Fruit fly (Drosophila melanogaster): ENCODE data around the gene Mulk.

dm6 chr2L:10232152-10232816 lies 37.6 kb upstream of the Mulk start, which contains the start of gene eEF1delta:
- TF ChIP-seq Myc (optimal IDR thresholded peaks at IDR 0.05) (no peak), Sin3A (optimal IDR thresholded peaks at IDR 0.05) (no peak)

Measured in Kc167 (cell line).